Worm (Caenorhabditis elegans): ENCODE results near the gene C05C9.1.

The C05C9.1 gene

ce11 chrX:11162778-11163584 lies 2.3 kb downstream of the C05C9.1 start (continued):
- TF ChIP-seq aha-1 (tag), result peak; percentile 40
- peak; percentile 67 for TF ChIP-seq vab-7 (GFP tag; IDR thresholded peaks at IDR 0.05)
- TF ChIP-seq nhr-48 (tag; optimal IDR thresholded peaks at IDR 0.05), result peak; percentile 30
- TF ChIP-seq arid-1 (GFP tag; conservative IDR thresholded peaks at IDR 0.05), result 0 out of 2 replicates have a peak, but pooled peaks have one; percentile 47
- 0 out of 2 replicates have a peak, but pooled peaks have one; percentile 34 for TF ChIP-seq saeg-2 (GFP tag; IDR thresholded peaks at IDR 0.05)
- no peak; the same call in 1 of the 2 replicates for TF ChIP-seq madf-9 (GFP tag; conservative IDR thresholded peaks at IDR 0.05)
- TF ChIP-seq F37D6.2 (tag; optimal IDR thresholded peaks at IDR 0.05), result no peak
- TF ChIP-seq skn-1 (tag; optimal IDR thresholded peaks at IDR 0.05), result no peak
- TF ChIP-seq daf-19 (GFP tag; conservative IDR thresholded peaks at IDR 0.05), result no peak
- no peak; the same call in none of the 2 replicates for TF ChIP-seq snpc-1.2 (GFP tag; IDR thresholded peaks at IDR 0.05)
- TF ChIP-seq cey-2 (tag; optimal IDR thresholded peaks at IDR 0.05; ENCODE audit: borderline replicate concordance, insufficient read depth), result no peak
- TF ChIP-seq daf-16 (GFP tag; optimal IDR thresholded peaks at IDR 0.05), result peak in 1 of 2 experiments; percentile 67
- no peak for TF ChIP-seq daf-16 (tag; optimal IDR thresholded peaks at IDR 0.05)

DNA sequence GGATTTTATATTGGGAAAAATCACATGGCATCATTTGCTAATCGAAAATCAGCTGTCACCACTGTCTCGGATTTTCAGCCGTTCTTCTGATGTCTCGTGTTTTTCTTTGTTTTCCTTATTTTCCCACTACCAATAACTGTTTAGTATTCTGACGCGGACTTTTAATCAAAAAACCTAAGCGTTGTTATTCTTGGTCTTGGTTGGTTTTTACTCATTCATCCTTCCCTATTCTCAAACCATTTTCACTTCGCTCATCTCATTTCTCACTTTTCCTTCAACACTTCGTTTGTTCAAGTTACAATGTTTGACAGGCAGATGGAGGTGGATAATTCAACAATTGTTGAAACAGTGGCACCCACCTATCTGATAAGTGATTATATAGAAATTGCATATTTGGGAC lies 18.0 kb downstream of the C05C9.1 start, which contains the start of gene gnrr-6:
Gene gnrr-6 (plus strand): TSS at position 301 of the 400 bp plus-strand sequence.
- TF ChIP-seq F26F4.8 (GFP tag; conservative IDR thresholded peaks at IDR 0.05) (no peak), skn-1 (tag; optimal IDR thresholded peaks at IDR 0.05) (no peak), aha-1 (tag) (no peak), set-16 (GFP tag; IDR thresholded peaks at IDR 0.05) (no peak), ceh-32 (tag; optimal IDR thresholded peaks at IDR 0.05; ENCODE audit: poor library complexity) (no peak), ZK337.2 (GFP tag; IDR thresholded peaks at IDR 0.05) (no peak), nhr-102 (tag; optimal IDR thresholded peaks at IDR 0.05) (no peak), spr-3 (GFP tag; optimal IDR thresholded peaks at IDR 0.05) (no peak), lir-3 (tag; optimal IDR thresholded peaks at IDR 0.05) (no peak), mxl-3 (GFP tag; optimal IDR thresholded peaks at IDR 0.05) (no peak), Y105C5A.15 (GFP tag; IDR thresholded peaks at IDR 0.05) (no peak), hlh-30 (tag; optimal IDR thresholded peaks at IDR 0.05; ENCODE audit: insufficient read depth) (no peak), nhr-76 (tag; optimal IDR thresholded peaks at IDR 0.05) (no peak)

DNA sequence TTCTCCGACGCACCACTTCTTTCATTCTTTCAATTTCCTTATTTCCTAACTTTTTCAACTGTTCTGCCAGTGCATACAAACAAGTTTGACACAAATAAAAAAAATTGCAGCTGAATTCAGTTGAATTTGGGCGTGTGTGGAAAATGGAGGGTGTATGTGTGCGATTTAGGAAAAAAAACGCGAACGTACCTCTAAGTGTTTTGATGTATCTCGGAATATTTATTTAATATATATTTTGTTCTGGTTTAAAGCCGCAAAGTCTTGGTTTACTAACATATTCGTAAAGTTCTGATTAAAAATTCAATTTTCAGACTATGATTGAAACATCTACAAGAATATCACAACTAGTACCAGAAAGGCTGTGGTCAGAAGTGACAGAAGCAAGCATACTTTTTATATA lies 24.9 kb downstream of the C05C9.1 start, which contains the start of gene gnrr-7:
Gene gnrr-7 (plus strand): TSS at position 301 of the 400 bp plus-strand sequence.
- TF ChIP-seq lim-7 (GFP tag; IDR thresholded peaks at IDR 0.05) (no peak), Y48G9A.11 (GFP tag; IDR thresholded peaks at IDR 0.05) (no peak), zfp-2 (tag; optimal IDR thresholded peaks at IDR 0.05) (no peak), sdz-12 (GFP tag; optimal IDR thresholded peaks at IDR 0.05) (no peak), ZK546.5 (tag; optimal IDR thresholded peaks at IDR 0.05) (no peak)

DNA sequence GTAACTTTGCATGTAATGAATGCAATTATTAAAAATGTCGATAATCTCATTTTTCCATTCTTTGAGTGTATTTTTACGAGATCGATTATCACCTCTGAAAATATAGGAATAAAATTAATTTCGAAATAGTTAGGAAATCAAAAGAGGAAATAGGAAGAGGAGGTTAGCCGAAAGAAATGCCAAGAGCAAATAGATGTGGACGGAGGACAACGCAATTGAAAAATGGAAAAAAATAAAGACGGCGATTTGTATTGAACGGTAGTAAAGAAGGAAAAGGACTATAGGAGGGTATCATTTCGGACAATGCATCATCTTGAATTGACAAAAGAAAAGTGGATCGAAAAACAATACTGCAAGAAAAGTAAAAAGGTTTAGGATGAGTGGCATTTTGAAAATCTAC lies 28.9 kb downstream of the C05C9.1 start, which contains the start of gene F13D2.1:
Gene F13D2.1 (minus strand): TSS at position 101 of the 400 bp plus-strand sequence.
- no peak for TF ChIP-seq zfp-2 (tag; optimal IDR thresholded peaks at IDR 0.05)
- TF ChIP-seq unc-62 (GFP tag; optimal IDR thresholded peaks at IDR 0.05 in 1 of 2), result peak in 1 of 2 experiments; percentile 5
- TF ChIP-seq unc-62 (tag; optimal IDR thresholded peaks at IDR 0.05), result no peak
- no peak for TF ChIP-seq F26F4.8 (GFP tag; conservative IDR thresholded peaks at IDR 0.05)
- TF ChIP-seq ceh-82 (tag; optimal IDR thresholded peaks at IDR 0.05), result no peak
- no peak for TF ChIP-seq pha-4 (GFP tag; IDR thresholded peaks at IDR 0.05)
- no peak for TF ChIP-seq pha-4 (tag; optimal IDR thresholded peaks at IDR 0.05)
- TF ChIP-seq mxl-3 (GFP tag; optimal IDR thresholded peaks at IDR 0.05), result no peak
- TF ChIP-seq fos-1 (tag; optimal IDR thresholded peaks at IDR 0.05), result no peak
